Fruit fly (Drosophila melanogaster) whole organism, prepupa: Measurements from ENCODE around the gene CG11504.

Experiments used
- CG34406 ChIP-seq: fragments of 200-800 bp; sonication (Bioruptor generic); optimal IDR thresholded peaks from 3 replicates; lab custom pipeline; 2016; ENCODE audit warnings: missing biosample characterization, missing genetic modification characterization
- CG3919 ChIP-seq: fragments of 200-800 bp; sonication (Bioruptor generic); optimal IDR thresholded peaks from 3 replicates; lab custom pipeline; 2016; ENCODE audit warnings: missing biosample characterization, missing genetic modification characterization
- CG4318 ChIP-seq: fragments of 200-800 bp; sonication (Bioruptor generic); optimal IDR thresholded peaks from 3 replicates; lab custom pipeline; 2017; ENCODE audit warnings: missing biosample characterization, mild to moderate bottlenecking, missing genetic modification characterization
- CG6808 ChIP-seq: fragments of 200-800 bp; sonication (Bioruptor generic); optimal IDR thresholded peaks from 3 replicates; lab custom pipeline; 2017; ENCODE audit warnings: missing biosample characterization, missing genetic modification characterization, mild to moderate bottlenecking, moderate library complexity, missing genetic modification reagents
- Hr39 ChIP-seq: fragments of 200-800 bp; sonication (Bioruptor generic); optimal IDR thresholded peaks from 2 replicates; lab custom pipeline; 2016; ENCODE audit warnings: missing biosample characterization, missing genetic modification characterization
- fd59A ChIP-seq: fragments of 200-800 bp; sonication (Bioruptor generic); optimal IDR thresholded peaks from 2 replicates; lab custom pipeline; 2017; ENCODE audit warnings: missing biosample characterization, mild to moderate bottlenecking, missing genetic modification characterization, missing genetic modification reagents
- vri ChIP-seq: fragments of 200-800 bp; sonication (Bioruptor generic); optimal IDR thresholded peaks from 3 replicates; lab custom pipeline; 2016; ENCODE audit warnings: missing biosample characterization, mild to moderate bottlenecking, missing genetic modification characterization

DNA sequence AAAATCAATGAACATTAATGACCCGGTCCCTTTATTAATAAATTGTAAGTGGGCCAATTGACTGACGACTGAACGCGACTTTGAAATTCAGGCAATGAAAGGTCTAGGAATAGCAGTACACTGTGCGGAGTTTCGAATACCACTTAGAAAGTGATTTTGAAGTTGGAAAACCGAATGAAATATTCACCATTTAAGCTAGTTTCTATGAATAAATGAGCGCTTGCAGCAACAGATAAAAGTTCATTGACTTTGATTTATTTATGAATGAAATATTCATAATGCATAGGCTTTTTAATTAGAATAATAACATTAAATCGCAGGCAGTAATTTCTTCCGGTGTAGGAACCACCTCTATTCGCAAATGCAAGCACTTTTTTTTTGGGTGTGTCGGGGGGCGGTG, 23.3 kb downstream of the CG11504 start:
- TF ChIP-seq Hr39 (GFP tag; lab: Kevin White, UChicago) (peak; percentile 8), fd59A (GFP tag; lab: Kevin White, UChicago) (peak; percentile 25), CG6808 (GFP tag; lab: Kevin White, UChicago) (no peak), CG4318 (GFP tag; lab: Kevin White, UChicago) (no peak), CG3919 (GFP tag; lab: Kevin White, UChicago) (peak; percentile 31), CG34406 (peak; percentile 17), vri (GFP tag; lab: Kevin White, UChicago) (no peak)
